Worm (Caenorhabditis elegans) whole organism, young adult: ENCODE data around the gene ife-2.

Experiments used
- C17E4.6 ChIP-seq: fragments of 200-800 bp; sonication (Bioruptor generic); IDR thresholded peaks from 2 replicates; pipeline ENCODE4 v1.3.6; 2022; ENCODE audit warnings: missing genetic modification reagents, missing genetic modification characterization, missing compliant biosample characterization
- F10E7.11 ChIP-seq: sonication (generic microtip); optimal IDR thresholded peaks from 2 replicates; lab custom pipeline; 2017; ENCODE audit warnings: mild to moderate bottlenecking, missing genetic modification characterization, moderate library complexity, missing compliant biosample characterization
- F37B4.10 ChIP-seq: fragments of 200-800 bp; sonication (Bioruptor generic); IDR thresholded peaks from 2 replicates; pipeline ENCODE4 v1.3.6; 2022; ENCODE audit warnings: missing genetic modification characterization, missing compliant biosample characterization
- F52B5.7 ChIP-seq: sonication (generic microtip); optimal IDR thresholded peaks from 2 replicates; lab custom pipeline; 2016; ENCODE audit warnings: mild to moderate bottlenecking, missing genetic modification characterization, missing compliant biosample characterization
- F55B11.4 ChIP-seq: sonication (generic microtip); optimal IDR thresholded peaks from 2 replicates; lab custom pipeline; 2016; ENCODE audit warnings: missing compliant biosample characterization, missing genetic modification characterization, borderline replicate concordance; ENCODE audit not compliant: insufficient read depth
- F57A8.1 ChIP-seq: fragments of 200-800 bp; sonication (Bioruptor generic); optimal IDR thresholded peaks from 2 replicates; lab custom pipeline; 2018; ENCODE audit warnings: mild to moderate bottlenecking, missing genetic modification characterization, moderate library complexity, missing compliant biosample characterization
- K11D2.4 ChIP-seq: fragments of 200-800 bp; sonication (Bioruptor generic); IDR thresholded peaks from 2 replicates; pipeline ENCODE4 v1.3.6; 2022; ENCODE audit warnings: missing genetic modification reagents, missing genetic modification characterization, missing compliant biosample characterization
- K12H6.12 ChIP-seq: fragments of 200-800 bp; sonication (Bioruptor generic); optimal IDR thresholded peaks from 2 replicates; lab custom pipeline; 2018; ENCODE audit warnings: mild to moderate bottlenecking, missing genetic modification characterization, missing compliant biosample characterization
- T07F8.4 ChIP-seq: sonication (generic microtip); optimal IDR thresholded peaks from 2 replicates; lab custom pipeline; 2016; ENCODE audit warnings: mild to moderate bottlenecking, missing genetic modification characterization, moderate library complexity, missing compliant biosample characterization
- Y53F4B.3 ChIP-seq: fragments of 200-800 bp; sonication (Bioruptor generic); IDR thresholded peaks from 2 replicates; pipeline ENCODE4 v1.3.6; 2022; ENCODE audit warnings: missing genetic modification reagents, missing genetic modification characterization, missing compliant biosample characterization
- Y56A3A.18 ChIP-seq: fragments of 200-800 bp; sonication (Bioruptor generic); IDR thresholded peaks from 2 replicates; pipeline ENCODE4 v1.3.6; 2022; ENCODE audit warnings: missing genetic modification reagents, missing genetic modification characterization, missing compliant biosample characterization
- Y67H2A.10 ChIP-seq: fragments of 200-800 bp; sonication (Bioruptor generic); conservative IDR thresholded peaks from 2 replicates; pipeline ENCODE4 v1.3.6; 2022; ENCODE audit warnings: missing genetic modification reagents, missing genetic modification characterization, missing compliant biosample characterization
- Y95B8A.8 ChIP-seq: fragments of 200-800 bp; sonication (Bioruptor generic); IDR thresholded peaks from 2 replicates; pipeline ENCODE4 v1.3.6; 2022; ENCODE audit warnings: missing genetic modification reagents, missing genetic modification characterization, missing compliant biosample characterization
- ZK185.1 ChIP-seq: sonication (generic microtip); optimal IDR thresholded peaks from 2 replicates; lab custom pipeline; 2016; ENCODE audit warnings: mild to moderate bottlenecking, missing genetic modification characterization, missing compliant biosample characterization; ENCODE audit not compliant: poor library complexity, severe bottlenecking
- ama-1 ChIP-seq, 3 experiments: fragments of 150-350 bp in 1 of 3; sonication (generic microtip) in 2 of 3; optimal IDR thresholded peaks; 2 replicates each; lab custom pipeline; 2014 to 2018; ENCODE audit warnings: missing biosample characterization in 2 of 3, missing genetic modification characterization in 2 of 3, missing genetic modification reagents in 2 of 3
- aptf-2 ChIP-seq: fragments of 200-800 bp; sonication (Bioruptor generic); conservative IDR thresholded peaks from 2 replicates; pipeline ENCODE4 v1.3.6; 2022; ENCODE audit warnings: missing genetic modification reagents, missing genetic modification characterization, missing compliant biosample characterization
- atf-7 ChIP-seq: sonication (generic microtip); optimal IDR thresholded peaks from 2 replicates; lab custom pipeline; 2017; ENCODE audit warnings: mild to moderate bottlenecking, missing genetic modification characterization, missing compliant biosample characterization
- bed-2 ChIP-seq: fragments of 200-800 bp; sonication (Bioruptor generic); IDR thresholded peaks from 2 replicates; pipeline ENCODE4 v1.3.6; 2022; ENCODE audit warnings: missing genetic modification reagents, missing genetic modification characterization, missing compliant biosample characterization
- cebp-1 ChIP-seq, 2 experiments: fragments of 200-800 bp in 1 of 2; sonication (Bioruptor generic) in 1 of 2; sonication (generic microtip) in 1 of 2; IDR thresholded peaks in 1 of 2; optimal IDR thresholded peaks in 1 of 2; 2 replicates each; pipeline versions ENCODE4 v1.3.6 to Lab custom; 2017 to 2022; ENCODE audit warnings: missing compliant biosample characterization in 2 of 2, missing genetic modification characterization in 2 of 2, mild to moderate bottlenecking in 1 of 2, missing genetic modification reagents in 1 of 2, moderate library complexity in 1 of 2
- cebp-2 ChIP-seq: fragments of 200-800 bp; sonication (Bioruptor generic); IDR thresholded peaks from 2 replicates; pipeline ENCODE4 v1.3.6; 2022; ENCODE audit warnings: missing genetic modification characterization, missing compliant biosample characterization
- ceh-58 ChIP-seq: fragments of 200-800 bp; sonication (Bioruptor generic); IDR thresholded peaks from 2 replicates; pipeline ENCODE4 v1.3.6; 2022; ENCODE audit warnings: missing genetic modification characterization, missing compliant biosample characterization
- die-1 ChIP-seq: sonication (generic microtip); optimal IDR thresholded peaks from 2 replicates; lab custom pipeline; 2016; ENCODE audit warnings: missing genotype, mild to moderate bottlenecking, missing genetic modification characterization, missing compliant biosample characterization
- egl-18 ChIP-seq: fragments of 200-800 bp; sonication (Bioruptor generic); IDR thresholded peaks from 2 replicates; pipeline ENCODE4 v1.3.6; 2022; ENCODE audit warnings: missing genetic modification reagents, missing genetic modification characterization, missing compliant biosample characterization
- hmg-20 ChIP-seq: fragments of 200-800 bp; sonication (Bioruptor generic); IDR thresholded peaks from 2 replicates; pipeline ENCODE4 v1.3.6; 2022; ENCODE audit warnings: missing genetic modification reagents, missing genetic modification characterization, missing compliant biosample characterization
- lag-1 ChIP-seq: fragments of 200-800 bp; sonication (Bioruptor generic); IDR thresholded peaks from 2 replicates; pipeline ENCODE4 v1.3.6; 2022; ENCODE audit warnings: missing genetic modification reagents, missing genetic modification characterization, missing compliant biosample characterization
- lin-35 ChIP-seq, 3 experiments: fragments of 150-350 bp in 2 of 3; sonication (generic microtip) in 1 of 3; optimal IDR thresholded peaks; 2 replicates each; lab custom pipeline; 2014 to 2018; ENCODE audit warnings: missing biosample characterization in 3 of 3, missing genetic modification characterization in 3 of 3, missing genetic modification reagents in 3 of 3
- lin-40 ChIP-seq: sonication (generic microtip); optimal IDR thresholded peaks from 2 replicates; lab custom pipeline; 2016; ENCODE audit warnings: missing genetic modification characterization, mild to moderate bottlenecking, missing compliant biosample characterization, missing genotype, missing genetic modification reagents
- madf-10 ChIP-seq: sonication (generic microtip); optimal IDR thresholded peaks from 2 replicates; lab custom pipeline; 2016; ENCODE audit warnings: mild to moderate bottlenecking, missing genetic modification characterization, missing compliant biosample characterization
- madf-3 ChIP-seq: fragments of 200-800 bp; sonication (Bioruptor generic); IDR thresholded peaks from 2 replicates; pipeline ENCODE4 v1.3.6; 2022; ENCODE audit warnings: missing genetic modification reagents, missing genetic modification characterization, missing compliant biosample characterization
- madf-6 ChIP-seq: fragments of 200-800 bp; sonication (Bioruptor generic); IDR thresholded peaks from 2 replicates; pipeline ENCODE4 v1.3.6; 2022; ENCODE audit warnings: missing genetic modification reagents, missing genetic modification characterization, missing compliant biosample characterization
- madf-8 ChIP-seq: fragments of 200-800 bp; sonication (Bioruptor generic); conservative IDR thresholded peaks from 2 replicates; pipeline ENCODE4 v1.3.6; 2022; ENCODE audit warnings: missing genetic modification reagents, missing genetic modification characterization, missing compliant biosample characterization
- mel-28 ChIP-seq: sonication (generic microtip); optimal IDR thresholded peaks from 2 replicates; lab custom pipeline; 2016; ENCODE audit warnings: borderline replicate concordance, mild to moderate bottlenecking, missing genetic modification characterization, missing compliant biosample characterization
- repo-1 ChIP-seq: sonication (generic microtip); optimal IDR thresholded peaks from 2 replicates; lab custom pipeline; 2017; ENCODE audit warnings: mild to moderate bottlenecking, missing genetic modification characterization, missing compliant biosample characterization
- rpc-1 ChIP-seq, 2 experiments: fragments of 150-350 bp in 1 of 2; sonication (generic microtip) in 1 of 2; optimal IDR thresholded peaks; 2 replicates each; lab custom pipeline; 2014 to 2018; ENCODE audit warnings: missing biosample characterization in 1 of 2, missing genetic modification characterization in 1 of 2, missing genetic modification reagents in 1 of 2, missing genotype in 1 of 2
- sdz-38 ChIP-seq: sonication (generic microtip); optimal IDR thresholded peaks from 2 replicates; lab custom pipeline; 2016; ENCODE audit warnings: missing genotype, missing genetic modification characterization, missing compliant biosample characterization
- snpc-1.1 ChIP-seq: sonication (generic microtip); optimal IDR thresholded peaks from 2 replicates; lab custom pipeline; 2017; ENCODE audit warnings: missing genetic modification characterization, mild to moderate bottlenecking, missing compliant biosample characterization, antibody characterized with exemption, moderate library complexity, missing genotype, missing genetic modification reagents; ENCODE audit not compliant: insufficient read depth
- snpc-3.4 ChIP-seq: sonication (generic microtip); optimal IDR thresholded peaks from 2 replicates; lab custom pipeline; 2017; ENCODE audit warnings: missing genetic modification characterization, mild to moderate bottlenecking, missing compliant biosample characterization, antibody characterized with exemption, moderate library complexity, missing genotype, missing genetic modification reagents
- snpc-4 ChIP-seq, 5 experiments: fragments of 150-350 bp in 1 of 5; sonication (generic microtip) in 4 of 5; optimal IDR thresholded peaks; 2 replicates each; lab custom pipeline; 2014 to 2018; ENCODE audit warnings: missing genetic modification characterization in 5 of 5, missing biosample characterization in 3 of 5, antibody characterized with exemption in 2 of 5, mild to moderate bottlenecking in 2 of 5, missing compliant biosample characterization in 2 of 5, missing genotype in 2 of 5, moderate library complexity in 2 of 5, missing genetic modification reagents in 1 of 5
- somi-1 ChIP-seq: fragments of 200-800 bp; sonication (Bioruptor generic); optimal IDR thresholded peaks from 2 replicates; lab custom pipeline; 2018; ENCODE audit warnings: mild to moderate bottlenecking, missing genetic modification characterization, missing compliant biosample characterization
- sptf-2 ChIP-seq: fragments of 200-800 bp; sonication (Bioruptor generic); optimal IDR thresholded peaks from 2 replicates; lab custom pipeline; 2018; ENCODE audit warnings: mild to moderate bottlenecking, missing genetic modification characterization, missing compliant biosample characterization
- tlf-1 ChIP-seq: fragments of 200-800 bp; sonication (Bioruptor generic); optimal IDR thresholded peaks from 2 replicates; lab custom pipeline; 2018; ENCODE audit warnings: mild to moderate bottlenecking, missing genetic modification characterization, missing compliant biosample characterization
- ztf-18 ChIP-seq: sonication (generic microtip); optimal IDR thresholded peaks from 2 replicates; lab custom pipeline; 2016; ENCODE audit warnings: missing genotype, mild to moderate bottlenecking, missing genetic modification characterization, missing compliant biosample characterization
- ztf-25 ChIP-seq: fragments of 200-800 bp; sonication (Bioruptor generic); IDR thresholded peaks from 2 replicates; pipeline ENCODE4 v1.3.6; 2022; ENCODE audit warnings: missing genetic modification reagents, missing genetic modification characterization, missing compliant biosample characterization
- ztf-28 ChIP-seq: fragments of 200-800 bp; sonication (Bioruptor generic); IDR thresholded peaks from 2 replicates; pipeline ENCODE4 v1.3.6; 2022; ENCODE audit warnings: missing genetic modification reagents, missing genetic modification characterization, missing compliant biosample characterization
- ztf-3 ChIP-seq: fragments of 200-800 bp; sonication (Bioruptor generic); optimal IDR thresholded peaks from 2 replicates; lab custom pipeline; 2018; ENCODE audit warnings: mild to moderate bottlenecking, missing genetic modification characterization, missing compliant biosample characterization

ife-2 gene

ce11 chrX:353134-353669 lies 29.3 kb downstream of the ife-2 start, which contains the start of gene sor-3 (continued):
- TF ChIP-seq egl-18 (0 out of 2 replicates have a peak, but pooled peaks have one; percentile 22), tlf-1 (GFP tag; lab: Kevin White, UChicago) (no peak), madf-10 (peak; percentile 82), repo-1 (tag; lab: Kevin White, UChicago) (peak; percentile 30), C17E4.6 (GFP tag; lab: Robert Waterston, UW) (no peak), Y67H2A.10 (GFP tag; lab: Robert Waterston, UW) (no peak; the same call in 1 of the 2 replicates), K12H6.12 (tag; lab: Kevin White, UChicago) (peak; percentile 76), ztf-28 (GFP tag; lab: Robert Waterston, UW) (0 out of 2 replicates have a peak, but pooled peaks have one; percentile 35), rpc-1 (optimal IDR thresholded peaks at IDR 0.05; lab: Kevin White, UChicago) (peak; percentile 97), rpc-1 (tag; optimal IDR thresholded peaks at IDR 0.05; lab: Kevin White, UChicago) (peak; percentile 96), sptf-2 (GFP tag; lab: Kevin White, UChicago) (no peak), K11D2.4 (GFP tag; lab: Robert Waterston, UW) (peak; percentile 68), mel-28 (tag; lab: Kevin White, UChicago) (peak; percentile 48), bed-2 (peak; percentile 65), ztf-25 (peak; percentile 88), T07F8.4 (peak; percentile 49), aptf-2 (GFP tag; lab: Robert Waterston, UW) (no peak), sdz-38 (tag; lab: Kevin White, UChicago) (no peak), snpc-3.4 (tag; lab: Kevin White, UChicago) (peak; percentile 86), ztf-18 (tag; lab: Kevin White, UChicago) (peak; percentile 78), madf-3 (GFP tag; lab: Robert Waterston, UW) (no peak), madf-6 (GFP tag; lab: Robert Waterston, UW) (peak; percentile 45; the same call in 1 of the 2 replicates), ceh-58 (GFP tag; lab: Robert Waterston, UW) (no peak), ama-1 (optimal IDR thresholded peaks at IDR 0.05; lab: Kevin White, UChicago) (no peak), ama-1 (GFP tag; optimal IDR thresholded peaks at IDR 0.05; lab: Kevin White, UChicago) (peak; percentile 44 to 60), F57A8.1 (GFP tag; lab: Kevin White, UChicago) (no peak), Y95B8A.8 (no peak), atf-7 (no peak), F52B5.7 (no peak), lin-40 (peak; percentile 91), somi-1 (peak; percentile 20), F55B11.4 (tag; lab: Kevin White, UChicago) (no peak), madf-8 (GFP tag; lab: Robert Waterston, UW) (no peak), Y56A3A.18 (0 out of 2 replicates have a peak, but pooled peaks have one; percentile 35), lin-35 (GFP tag; optimal IDR thresholded peaks at IDR 0.05; lab: Kevin White, UChicago) (peak in 1 of 3 experiments; percentile 71), Y53F4B.3 (no peak), die-1 (tag; lab: Kevin White, UChicago) (peak; percentile 91), lag-1 (GFP tag; lab: Robert Waterston, UW) (no peak), ztf-3 (GFP tag; lab: Kevin White, UChicago) (no peak), F10E7.11 (no peak), F37B4.10 (GFP tag; lab: Robert Waterston, UW) (no peak), hmg-20 (GFP tag; lab: Robert Waterston, UW) (0 out of 2 replicates have a peak, but pooled peaks have one; percentile 42), snpc-1.1 (peak; percentile 66), snpc-4 (GFP tag; optimal IDR thresholded peaks at IDR 0.05; lab: Kevin White, UChicago) (peak; percentile 62), snpc-4 (tag; optimal IDR thresholded peaks at IDR 0.05; lab: Kevin White, UChicago) (no peak), cebp-2 (GFP tag; lab: Robert Waterston, UW) (peak; percentile 62; the same call in 1 of the 2 replicates), ZK185.1 (tag; lab: Kevin White, UChicago) (peak; percentile 73), cebp-1 (GFP tag; IDR thresholded peaks at IDR 0.05; lab: Robert Waterston, UW) (no peak), cebp-1 (tag; optimal IDR thresholded peaks at IDR 0.05; lab: Kevin White, UChicago) (no peak)
